Worm (Caenorhabditis elegans) whole organism, L4 larva: Measurements from ENCODE around the gene srm-1.

Experiments used
- F37D6.2 ChIP-seq: sonication (generic microtip); optimal IDR thresholded peaks from 2 replicates; lab custom pipeline; 2016; ENCODE audit warnings: mild to moderate bottlenecking, missing genetic modification characterization, missing compliant biosample characterization
- ZK337.2 ChIP-seq: fragments of 200-800 bp; sonication (Bioruptor generic); IDR thresholded peaks from 2 replicates; pipeline ENCODE4 v1.3.6; 2022; ENCODE audit warnings: missing genetic modification reagents, missing genetic modification characterization, missing compliant biosample characterization
- aha-1 ChIP-seq: fragments of 150-350 bp; peaks from one replicate; lab custom pipeline; 2014; ENCODE audit warnings: missing biosample characterization, missing genetic modification characterization
- ceh-20 ChIP-seq: fragments of 200-800 bp; sonication (Bioruptor generic); IDR thresholded peaks from 2 replicates; pipeline ENCODE4 v1.3.6; 2022; ENCODE audit warnings: missing genetic modification reagents, missing genetic modification characterization, missing compliant biosample characterization
- ceh-32 ChIP-seq: sonication (generic microtip); optimal IDR thresholded peaks from 2 replicates; lab custom pipeline; 2016; ENCODE audit warnings: mild to moderate bottlenecking, missing genetic modification characterization, missing compliant biosample characterization; ENCODE audit not compliant: poor library complexity
- ceh-44 ChIP-seq: fragments of 200-800 bp; sonication (Bioruptor generic); IDR thresholded peaks from 2 replicates; pipeline ENCODE4 v1.3.6; 2022; ENCODE audit warnings: missing genetic modification reagents, missing genetic modification characterization, missing compliant biosample characterization
- cey-2 ChIP-seq: sonication (generic microtip); optimal IDR thresholded peaks from 3 replicates; lab custom pipeline; 2017; ENCODE audit warnings: missing genetic modification characterization, mild to moderate bottlenecking, missing compliant biosample characterization, antibody characterized with exemption, borderline replicate concordance; ENCODE audit not compliant: insufficient read depth
- daf-12 ChIP-seq: fragments of 150-350 bp; optimal IDR thresholded peaks from 2 replicates; lab custom pipeline; 2014; ENCODE audit warnings: missing biosample characterization, missing genetic modification reagents, missing genetic modification characterization
- daf-16 ChIP-seq, 3 experiments: sonication (generic microtip); optimal IDR thresholded peaks; 2 replicates each; lab custom pipeline; 2016 to 2017; ENCODE audit warnings: missing genetic modification characterization in 3 of 3, missing genetic modification reagents in 3 of 3, mild to moderate bottlenecking in 2 of 3, missing compliant biosample characterization in 2 of 3, missing biosample characterization in 1 of 3, moderate library complexity in 1 of 3
- dmd-6 ChIP-seq: fragments of 200-800 bp; sonication (Bioruptor generic); IDR thresholded peaks from 2 replicates; pipeline ENCODE4 v1.3.6; 2022; ENCODE audit warnings: missing genetic modification reagents, missing genetic modification characterization, missing compliant biosample characterization
- dmd-8 ChIP-seq: fragments of 200-800 bp; sonication (Bioruptor generic); IDR thresholded peaks from 2 replicates; pipeline ENCODE4 v1.3.6; 2022; ENCODE audit warnings: missing genetic modification characterization, missing compliant biosample characterization
- duxl-1 ChIP-seq: sonication (generic microtip); optimal IDR thresholded peaks from 2 replicates; lab custom pipeline; 2016; ENCODE audit warnings: mild to moderate bottlenecking, missing genetic modification characterization, moderate library complexity, missing compliant biosample characterization; ENCODE audit not compliant: poor library complexity
- dve-1 ChIP-seq: sonication (generic microtip); optimal IDR thresholded peaks from 2 replicates; lab custom pipeline; 2017; ENCODE audit warnings: antibody characterized with exemption, mild to moderate bottlenecking, missing genetic modification characterization, missing compliant biosample characterization; ENCODE audit not compliant: insufficient read depth
- egl-27 ChIP-seq: sonication (generic microtip); optimal IDR thresholded peaks from 3 replicates; lab custom pipeline; 2017; ENCODE audit warnings: missing biosample characterization, missing genetic modification reagents, missing genetic modification characterization
- egl-43 ChIP-seq: fragments of 200-800 bp; sonication (Bioruptor generic); IDR thresholded peaks from 2 replicates; pipeline ENCODE4 v1.3.6; 2022; ENCODE audit warnings: missing genetic modification reagents, missing genetic modification characterization, missing compliant biosample characterization
- fkh-10 ChIP-seq: fragments of 150-350 bp; optimal IDR thresholded peaks from 2 replicates; lab custom pipeline; 2014; ENCODE audit warnings: missing biosample characterization, missing genetic modification reagents, missing genetic modification characterization
- lin-13 ChIP-seq: fragments of 150-350 bp; optimal IDR thresholded peaks from 2 replicates; lab custom pipeline; 2014; ENCODE audit warnings: missing biosample characterization, missing genetic modification reagents, missing genetic modification characterization
- lin-38 ChIP-seq: fragments of 200-800 bp; sonication (Bioruptor generic); IDR thresholded peaks from 2 replicates; pipeline ENCODE4 v1.3.6; 2022; ENCODE audit warnings: missing genetic modification reagents, missing genetic modification characterization, missing compliant biosample characterization
- madf-9 ChIP-seq: fragments of 200-800 bp; sonication (Bioruptor generic); conservative IDR thresholded peaks from 2 replicates; pipeline ENCODE4 v1.3.6; 2022; ENCODE audit warnings: missing genetic modification reagents, missing genetic modification characterization, missing compliant biosample characterization
- mdl-1 ChIP-seq, 2 experiments: fragments of 150-350 bp in 1 of 2; sonication (generic microtip) in 1 of 2; optimal IDR thresholded peaks; 2 replicates each; lab custom pipeline; 2014 to 2017; ENCODE audit warnings: missing biosample characterization in 2 of 2, missing genetic modification characterization in 2 of 2
- mep-1 ChIP-seq: fragments of 150-350 bp; sonication (generic microtip); optimal IDR thresholded peaks from 3 replicates; lab custom pipeline; 2014; ENCODE audit warnings: missing biosample characterization, missing genetic modification characterization
- nhr-111 ChIP-seq: fragments of 200-800 bp; sonication (Bioruptor generic); optimal IDR thresholded peaks from 2 replicates; lab custom pipeline; 2018; ENCODE audit warnings: mild to moderate bottlenecking, missing genetic modification characterization, missing compliant biosample characterization
- nhr-25 ChIP-seq: sonication (generic microtip); optimal IDR thresholded peaks from 2 replicates; lab custom pipeline; 2017; ENCODE audit warnings: missing genetic modification characterization, mild to moderate bottlenecking, missing compliant biosample characterization, antibody characterized with exemption, moderate library complexity, borderline replicate concordance; ENCODE audit not compliant: insufficient read depth
- nhr-76 ChIP-seq: fragments of 150-350 bp; optimal IDR thresholded peaks from 2 replicates; lab custom pipeline; 2014; ENCODE audit warnings: missing biosample characterization, missing genetic modification characterization
- saeg-2 ChIP-seq: fragments of 200-800 bp; sonication (Bioruptor generic); IDR thresholded peaks from 2 replicates; pipeline ENCODE4 v1.3.6; 2022; ENCODE audit warnings: missing genetic modification reagents, missing genetic modification characterization, missing compliant biosample characterization
- sdz-12 ChIP-seq: fragments of 200-800 bp; sonication (Bioruptor generic); optimal IDR thresholded peaks from 2 replicates; lab custom pipeline; 2018; ENCODE audit warnings: mild to moderate bottlenecking, missing genetic modification characterization, missing compliant biosample characterization
- tra-1 ChIP-seq: fragments of 200-800 bp; sonication (Bioruptor generic); IDR thresholded peaks from 2 replicates; pipeline ENCODE4 v1.3.6; 2022; ENCODE audit warnings: missing genetic modification reagents, missing genetic modification characterization, missing compliant biosample characterization
- unc-130 ChIP-seq: sonication (generic microtip); optimal IDR thresholded peaks from 2 replicates; lab custom pipeline; 2016; ENCODE audit warnings: missing genetic modification reagents, missing genetic modification characterization, missing compliant biosample characterization
- zag-1 ChIP-seq: fragments of 150-350 bp; optimal IDR thresholded peaks from 2 replicates; lab custom pipeline; 2014; ENCODE audit warnings: missing biosample characterization, missing genetic modification characterization
- zfp-3 ChIP-seq: fragments of 200-800 bp; sonication (Bioruptor generic); conservative IDR thresholded peaks from 2 replicates; pipeline ENCODE4 v1.3.6; 2022; ENCODE audit warnings: missing genetic modification reagents, missing genetic modification characterization, missing compliant biosample characterization
- zip-11 ChIP-seq: fragments of 200-800 bp; sonication (Bioruptor generic); IDR thresholded peaks from 2 replicates; pipeline ENCODE4 v1.3.6; 2022; ENCODE audit warnings: missing genetic modification characterization, missing compliant biosample characterization
- zip-2 ChIP-seq: fragments of 150-350 bp; optimal IDR thresholded peaks from 2 replicates; lab custom pipeline; 2014; ENCODE audit warnings: missing biosample characterization, missing genetic modification characterization

The srm-1 gene

ce11 chrIV:5038744-5039143 lies 26.4 kb downstream of the srm-1 start (continued):
- peak; percentile 55 for TF ChIP-seq unc-130
- TF ChIP-seq mdl-1 (tag; optimal IDR thresholded peaks at IDR 0.05; lab: Kevin White, UChicago), result no peak
- TF ChIP-seq tra-1 (GFP tag; lab: Robert Waterston, UW), result peak; percentile 54; the same call in 1 of the 2 replicates
- peak; percentile 71 for TF ChIP-seq ceh-20 (GFP tag; lab: Robert Waterston, UW)
- peak; percentile 92 for TF ChIP-seq dmd-8
- TF ChIP-seq ceh-44 (GFP tag; lab: Robert Waterston, UW), result peak; percentile 88
- TF ChIP-seq dve-1 (tag; lab: Kevin White, UChicago), result no peak
- 0 out of 2 replicates have a peak, but pooled peaks have one; percentile 5 for TF ChIP-seq ZK337.2
- peak; percentile 69; the same call in 1 of the 2 replicates for TF ChIP-seq zfp-3 (GFP tag; lab: Robert Waterston, UW)
- peak; percentile 30 for TF ChIP-seq nhr-111 (GFP tag; lab: Kevin White, UChicago)

DNA sequence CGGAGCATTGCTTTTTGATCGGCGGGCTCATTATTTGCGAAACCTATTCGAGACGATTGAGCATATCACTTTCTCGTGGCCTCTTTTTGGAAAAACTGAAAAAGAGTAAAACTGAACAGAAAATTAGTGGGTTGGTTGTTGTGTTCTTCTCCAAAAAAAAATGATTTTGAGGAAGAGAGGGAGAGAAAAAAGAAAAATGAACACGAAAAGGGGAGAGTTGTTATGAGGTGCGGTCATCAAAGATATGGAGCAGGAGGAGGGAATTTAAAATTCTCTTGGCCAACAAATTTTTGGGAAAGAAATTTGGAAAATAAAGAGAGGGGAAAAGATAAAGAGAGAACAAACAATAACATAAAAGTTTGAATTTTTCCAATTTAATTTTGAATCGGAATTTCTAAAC lies 33.0 kb downstream of the srm-1 start, which contains the start of gene hot-9:
hot-9 (minus strand) TSS at position 101 of the 400 bp plus-strand sequence.
- TF ChIP-seq nhr-25 (tag; lab: Kevin White, UChicago) (no peak), dmd-8 (no peak), ceh-32 (tag; lab: Kevin White, UChicago) (no peak), F37D6.2 (tag; lab: Kevin White, UChicago) (no peak), egl-43 (GFP tag; lab: Robert Waterston, UW) (no peak), egl-27 (no peak)

- TF ChIP-seq aha-1 (tag; lab: Kevin White, UChicago), result peak; percentile 35
- no peak for TF ChIP-seq daf-16 (GFP tag; optimal IDR thresholded peaks at IDR 0.05; lab: Kevin White, UChicago)
- TF ChIP-seq daf-16 (tag; optimal IDR thresholded peaks at IDR 0.05; lab: Kevin White, UChicago), result no peak
- TF ChIP-seq nhr-76 (tag; lab: Kevin White, UChicago), result no peak
- TF ChIP-seq ceh-44 (GFP tag; lab: Robert Waterston, UW), result no peak
- no peak for TF ChIP-seq zip-11 (GFP tag; lab: Robert Waterston, UW)
These were observed 42.0 kb downstream of the srm-1 start for ce11 chrIV:5054297-5054696.

- TF ChIP-seq saeg-2 (GFP tag; lab: Robert Waterston, UW) (no peak), sdz-12 (GFP tag; lab: Kevin White, UChicago) (no peak), daf-16 (GFP tag; optimal IDR thresholded peaks at IDR 0.05; lab: Kevin White, UChicago) (no peak), daf-16 (tag; optimal IDR thresholded peaks at IDR 0.05; lab: Kevin White, UChicago) (no peak), daf-12 (tag; lab: Kevin White, UChicago) (no peak), mep-1 (tag; lab: Kevin White, UChicago) (no peak), lin-13 (GFP tag; lab: Kevin White, UChicago) (no peak), madf-9 (GFP tag; lab: Robert Waterston, UW) (no peak), dmd-6 (GFP tag; lab: Robert Waterston, UW) (no peak), duxl-1 (no peak), zip-2 (tag; lab: Kevin White, UChicago) (no peak), fkh-10 (GFP tag; lab: Kevin White, UChicago) (no peak), cey-2 (tag; lab: Kevin White, UChicago) (no peak), zag-1 (no peak), lin-38 (GFP tag; lab: Robert Waterston, UW) (no peak)
These were observed 43.7 kb downstream of the srm-1 start, which contains the start of gene msp-55 for ce11 chrIV:5055964-5056588. Gene msp-55 (minus strand): TSS chrIV:5056014.
